Worm (Caenorhabditis elegans) whole organism, mixed stage, embryonic: ENCODE data around the gene pgp-1.

Source experiments
- blmp-1 ChIP-seq: fragments of 150-350 bp; optimal IDR thresholded peaks from 2 replicates; lab custom pipeline; 2014; ENCODE audit warnings: missing biosample characterization, missing genetic modification characterization
- ceh-83 ChIP-seq: fragments of 200-800 bp; sonication (Bioruptor generic); optimal IDR thresholded peaks from 2 replicates; lab custom pipeline; 2018; ENCODE audit warnings: mild to moderate bottlenecking, missing genetic modification characterization, missing compliant biosample characterization
- elt-3 ChIP-seq: fragments of 150-350 bp; optimal IDR thresholded peaks from 2 replicates; lab custom pipeline; 2014; ENCODE audit warnings: missing biosample characterization, missing genetic modification characterization
- nhr-12 ChIP-seq: fragments of 150-350 bp; optimal IDR thresholded peaks from 2 replicates; lab custom pipeline; 2014; ENCODE audit warnings: missing biosample characterization, missing genetic modification characterization
- nhr-2 ChIP-seq: fragments of 150-350 bp; optimal IDR thresholded peaks from 2 replicates; lab custom pipeline; 2014; ENCODE audit warnings: missing biosample characterization, missing genetic modification characterization
- nhr-237 ChIP-seq: fragments of 150-350 bp; optimal IDR thresholded peaks from 2 replicates; lab custom pipeline; 2014; ENCODE audit warnings: missing biosample characterization, missing genetic modification characterization
- nhr-28 ChIP-seq: fragments of 150-350 bp; optimal IDR thresholded peaks from 2 replicates; lab custom pipeline; 2014; ENCODE audit warnings: missing biosample characterization, missing genetic modification characterization
- pha-4 ChIP-seq: fragments of 150-350 bp; optimal IDR thresholded peaks from 2 replicates; lab custom pipeline; 2018; ENCODE audit warnings: missing biosample characterization, missing genetic modification reagents, missing genetic modification characterization
- sptf-1 ChIP-seq: sonication (generic microtip); optimal IDR thresholded peaks from 2 replicates; lab custom pipeline; 2017; ENCODE audit warnings: mild to moderate bottlenecking, missing genetic modification characterization, moderate library complexity, missing compliant biosample characterization
- unc-62 ChIP-seq: fragments of 150-350 bp; optimal IDR thresholded peaks from 2 replicates; lab custom pipeline; 2014; ENCODE audit warnings: missing biosample characterization, missing genetic modification reagents, missing genetic modification characterization

- TF ChIP-seq nhr-237 (tag; lab: Kevin White, UChicago) (no peak), sptf-1 (tag; lab: Kevin White, UChicago) (no peak), unc-62 (GFP tag; lab: Kevin White, UChicago) (no peak), ceh-83 (GFP tag; lab: Kevin White, UChicago) (no peak), blmp-1 (tag; lab: Kevin White, UChicago) (no peak), nhr-12 (tag; lab: Kevin White, UChicago) (no peak), nhr-28 (tag; lab: Kevin White, UChicago) (no peak), elt-3 (tag; lab: Kevin White, UChicago) (no peak), nhr-2 (no peak), pha-4 (no peak)
These were observed 19.9 kb upstream of the pgp-1 start for ce11 chrIV:12618877-12619276.
